Worm (Caenorhabditis elegans): Measurements from ENCODE around the gene R05G9R.1.

ce11 chrII:6496496-6496895 is 17.3 kb downstream of the R05G9R.1 start:
- TF ChIP-seq sptf-1 (tag; optimal IDR thresholded peaks at IDR 0.05) = no peak
- TF ChIP-seq snpc-4 (tag; optimal IDR thresholded peaks at IDR 0.05) = no peak
- TF ChIP-seq lin-13 (tag; optimal IDR thresholded peaks at IDR 0.05) = no peak

Measured in whole organism, mixed stage, embryonic.